Worm (Caenorhabditis elegans) whole organism, L1 larva: ENCODE results near the gene srt-63.

Source experiments
- Y116A8C.19 ChIP-seq: sonication (generic microtip); optimal IDR thresholded peaks from 2 replicates; lab custom pipeline; 2016; ENCODE audit warnings: missing compliant biosample characterization, missing genetic modification characterization, borderline replicate concordance
- aly-2 ChIP-seq: fragments of 150-350 bp; optimal IDR thresholded peaks from 2 replicates; lab custom pipeline; 2014; ENCODE audit warnings: missing biosample characterization, missing genetic modification characterization
- ama-1 ChIP-seq: fragments of 150-350 bp; optimal IDR thresholded peaks from 2 replicates; lab custom pipeline; 2014
- ceh-63 ChIP-seq: fragments of 200-800 bp; sonication (Bioruptor generic); optimal IDR thresholded peaks from 2 replicates; lab custom pipeline; 2018; ENCODE audit warnings: mild to moderate bottlenecking, missing genetic modification characterization, missing compliant biosample characterization
- ceh-8 ChIP-seq: fragments of 200-800 bp; sonication (Bioruptor generic); optimal IDR thresholded peaks from 2 replicates; lab custom pipeline; 2018; ENCODE audit warnings: mild to moderate bottlenecking, missing genetic modification characterization, moderate library complexity, missing compliant biosample characterization
- ceh-88 ChIP-seq: fragments of 200-800 bp; sonication (Bioruptor generic); IDR thresholded peaks from 2 replicates; pipeline ENCODE4 v1.3.6; 2022; ENCODE audit warnings: missing genetic modification characterization, missing compliant biosample characterization
- dsc-1 ChIP-seq: sonication (generic microtip); optimal IDR thresholded peaks from 2 replicates; lab custom pipeline; 2016; ENCODE audit warnings: mild to moderate bottlenecking, missing genetic modification characterization, missing compliant biosample characterization
- efl-3 ChIP-seq: fragments of 200-800 bp; sonication (Bioruptor generic); optimal IDR thresholded peaks from 2 replicates; lab custom pipeline; 2018; ENCODE audit warnings: mild to moderate bottlenecking, missing genetic modification characterization, missing compliant biosample characterization
- egl-27 ChIP-seq, 2 experiments: fragments of 150-350 bp in 1 of 2; sonication (generic microtip); optimal IDR thresholded peaks; 3 replicates each; lab custom pipeline; 2017 to 2018; ENCODE audit warnings: missing biosample characterization in 2 of 2, missing genetic modification characterization in 2 of 2, missing genetic modification reagents in 2 of 2
- elt-3 ChIP-seq, 6 experiments: fragments of 150-350 bp in 1 of 6; sonication (generic microtip); optimal IDR thresholded peaks; 2 replicates each; lab custom pipeline; 2017 to 2018; ENCODE audit warnings: missing biosample characterization in 6 of 6, missing genetic modification characterization in 6 of 6, inconsistent platforms in 1 of 6
- ets-5 ChIP-seq: fragments of 200-800 bp; sonication (Bioruptor generic); IDR thresholded peaks from 2 replicates; pipeline ENCODE4 v1.3.6; 2022; ENCODE audit warnings: missing genetic modification characterization, missing compliant biosample characterization
- fkh-4 ChIP-seq: sonication (generic microtip); optimal IDR thresholded peaks from 2 replicates; lab custom pipeline; 2016; ENCODE audit warnings: missing compliant biosample characterization, missing genetic modification characterization, borderline replicate concordance
- fos-1 ChIP-seq: fragments of 150-350 bp; optimal IDR thresholded peaks from 2 replicates; lab custom pipeline; 2014; ENCODE audit warnings: missing biosample characterization, missing genetic modification characterization
- hlh-4 ChIP-seq: sonication (generic microtip); optimal IDR thresholded peaks from 2 replicates; lab custom pipeline; 2016; ENCODE audit warnings: mild to moderate bottlenecking, missing genetic modification characterization, missing compliant biosample characterization
- isw-1 ChIP-seq: fragments of 200-800 bp; sonication (Bioruptor generic); IDR thresholded peaks from 2 replicates; pipeline ENCODE4 v1.3.6; 2022; ENCODE audit warnings: missing genetic modification characterization, missing compliant biosample characterization
- lin-13 ChIP-seq: fragments of 150-350 bp; optimal IDR thresholded peaks from 2 replicates; lab custom pipeline; 2014; ENCODE audit warnings: missing biosample characterization, missing genetic modification reagents, missing genetic modification characterization
- lin-14 ChIP-seq: fragments of 200-800 bp; sonication (Bioruptor generic); optimal IDR thresholded peaks from 2 replicates; lab custom pipeline; 2018; ENCODE audit warnings: mild to moderate bottlenecking, missing genetic modification characterization, moderate library complexity, missing compliant biosample characterization
- lin-15B ChIP-seq: fragments of 150-350 bp; sonication (generic microtip); optimal IDR thresholded peaks from 3 replicates; lab custom pipeline; 2014; ENCODE audit warnings: missing biosample characterization, missing genetic modification characterization
- lin-35 ChIP-seq, 2 experiments: fragments of 150-350 bp; optimal IDR thresholded peaks; 2 replicates each; lab custom pipeline; 2014; ENCODE audit warnings: missing biosample characterization in 2 of 2, missing genetic modification characterization in 2 of 2, missing genetic modification reagents in 2 of 2
- lin-39 ChIP-seq: fragments of 150-350 bp; optimal IDR thresholded peaks from 2 replicates; lab custom pipeline; 2014; ENCODE audit warnings: missing biosample characterization, missing genetic modification reagents, missing genetic modification characterization
- lir-3 ChIP-seq: sonication (generic microtip); optimal IDR thresholded peaks from 2 replicates; lab custom pipeline; 2016; ENCODE audit warnings: mild to moderate bottlenecking, missing genetic modification characterization, moderate library complexity, missing compliant biosample characterization; ENCODE audit not compliant: poor library complexity
- mdl-1 ChIP-seq, 2 experiments: fragments of 150-350 bp; optimal IDR thresholded peaks; 2 replicates each; lab custom pipeline; 2014 to 2017; ENCODE audit warnings: missing biosample characterization in 2 of 2, missing genetic modification characterization in 2 of 2, inconsistent platforms in 1 of 2
- mep-1 ChIP-seq: fragments of 150-350 bp; optimal IDR thresholded peaks from 2 replicates; lab custom pipeline; 2014; ENCODE audit warnings: missing biosample characterization, missing genetic modification characterization
- nhr-11 ChIP-seq: fragments of 150-350 bp; optimal IDR thresholded peaks from 2 replicates; lab custom pipeline; 2014; ENCODE audit warnings: missing biosample characterization, missing genetic modification characterization
- nhr-12 ChIP-seq: sonication (generic microtip); optimal IDR thresholded peaks from 2 replicates; lab custom pipeline; 2017; ENCODE audit warnings: missing biosample characterization, missing genetic modification characterization
- nhr-19 ChIP-seq: fragments of 200-800 bp; sonication (Bioruptor generic); conservative IDR thresholded peaks from 2 replicates; pipeline ENCODE4 v1.3.6; 2022; ENCODE audit warnings: missing genetic modification characterization, missing compliant biosample characterization
- nhr-20 ChIP-seq: sonication (generic microtip); optimal IDR thresholded peaks from 2 replicates; lab custom pipeline; 2016; ENCODE audit warnings: mild to moderate bottlenecking, missing genetic modification characterization, missing compliant biosample characterization
- nhr-237 ChIP-seq: fragments of 150-350 bp; optimal IDR thresholded peaks from 2 replicates; lab custom pipeline; 2014; ENCODE audit warnings: missing biosample characterization, missing genetic modification characterization
- nhr-47 ChIP-seq: sonication (generic microtip); optimal IDR thresholded peaks from 2 replicates; lab custom pipeline; 2016; ENCODE audit warnings: mild to moderate bottlenecking, missing genetic modification characterization, moderate library complexity, missing compliant biosample characterization
- nhr-71 ChIP-seq: sonication (generic microtip); optimal IDR thresholded peaks from 2 replicates; lab custom pipeline; 2016; ENCODE audit warnings: mild to moderate bottlenecking, missing genetic modification characterization, moderate library complexity, missing compliant biosample characterization
- nhr-76 ChIP-seq: sonication (generic microtip); optimal IDR thresholded peaks from 2 replicates; lab custom pipeline; 2017; ENCODE audit warnings: missing biosample characterization, missing genetic modification characterization
- nhr-84 ChIP-seq: sonication (generic microtip); optimal IDR thresholded peaks from 2 replicates; lab custom pipeline; 2017; ENCODE audit warnings: missing biosample characterization, missing genetic modification characterization
- pag-3 ChIP-seq: sonication (generic microtip); optimal IDR thresholded peaks from 2 replicates; lab custom pipeline; 2017; ENCODE audit warnings: missing genetic modification characterization, mild to moderate bottlenecking, missing compliant biosample characterization, antibody characterized with exemption, borderline replicate concordance; ENCODE audit not compliant: insufficient read depth
- pax-3 ChIP-seq: fragments of 200-800 bp; sonication (Bioruptor generic); optimal IDR thresholded peaks from 2 replicates; lab custom pipeline; 2018; ENCODE audit warnings: mild to moderate bottlenecking, missing genetic modification characterization, moderate library complexity, missing compliant biosample characterization
- rnt-1 ChIP-seq: sonication (generic microtip); optimal IDR thresholded peaks from 2 replicates; lab custom pipeline; 2016; ENCODE audit warnings: mild to moderate bottlenecking, missing genetic modification characterization, moderate library complexity, missing compliant biosample characterization
- snu-23 ChIP-seq: sonication (generic microtip); optimal IDR thresholded peaks from 2 replicates; lab custom pipeline; 2016; ENCODE audit warnings: missing genetic modification characterization, missing compliant biosample characterization
- sup-37 ChIP-seq: fragments of 200-800 bp; sonication (Bioruptor generic); optimal IDR thresholded peaks from 2 replicates; lab custom pipeline; 2018; ENCODE audit warnings: mild to moderate bottlenecking, missing genetic modification characterization, missing compliant biosample characterization
- swsn-7 ChIP-seq: sonication (generic microtip); optimal IDR thresholded peaks from 2 replicates; lab custom pipeline; 2016; ENCODE audit warnings: missing genetic modification characterization, missing compliant biosample characterization
- unc-62 ChIP-seq: fragments of 150-350 bp; optimal IDR thresholded peaks from 2 replicates; lab custom pipeline; 2014; ENCODE audit warnings: missing biosample characterization, missing genetic modification reagents, missing genetic modification characterization
- xbp-1 ChIP-seq: sonication (generic microtip); optimal IDR thresholded peaks from 2 replicates; lab custom pipeline; 2016; ENCODE audit warnings: missing genetic modification characterization, missing compliant biosample characterization
- zag-1 ChIP-seq: fragments of 150-350 bp; optimal IDR thresholded peaks from 2 replicates; lab custom pipeline; 2014; ENCODE audit warnings: missing biosample characterization, missing genetic modification characterization
- zip-4 ChIP-seq: fragments of 200-800 bp; sonication (Bioruptor generic); optimal IDR thresholded peaks from 2 replicates; lab custom pipeline; 2018; ENCODE audit warnings: mild to moderate bottlenecking, missing genetic modification characterization, moderate library complexity, missing compliant biosample characterization

Gene srt-63

ce11 chrV:3278101-3278639, 22.2 kb upstream of the srt-63 start, which contains the start of gene fbxa-64 (continued):
- TF ChIP-seq lin-35 (GFP tag; optimal IDR thresholded peaks at IDR 0.05; lab: Kevin White, UChicago) (peak; percentile 27 to 46), nhr-47 (peak; percentile 21), ets-5 (GFP tag; lab: Robert Waterston, UW) (no peak), unc-62 (GFP tag; lab: Kevin White, UChicago) (no peak), fkh-4 (tag; lab: Kevin White, UChicago) (no peak), ceh-63 (GFP tag; lab: Kevin White, UChicago) (no peak)

- no peak for TF ChIP-seq mdl-1 (tag; optimal IDR thresholded peaks at IDR 0.05; lab: Kevin White, UChicago)
- TF ChIP-seq lir-3 (tag; lab: Kevin White, UChicago), result no peak
- TF ChIP-seq hlh-4, result no peak
- no peak for TF ChIP-seq aly-2
- TF ChIP-seq fos-1 (tag; lab: Kevin White, UChicago), result no peak
- peak; percentile 29 for TF ChIP-seq nhr-20
- no peak for TF ChIP-seq nhr-76 (tag; lab: Kevin White, UChicago)
- no peak for TF ChIP-seq ets-5 (GFP tag; lab: Robert Waterston, UW)
- TF ChIP-seq snu-23, result no peak
- TF ChIP-seq nhr-12 (tag; lab: Kevin White, UChicago), result no peak
- no peak for TF ChIP-seq sup-37 (GFP tag; lab: Kevin White, UChicago)
- TF ChIP-seq elt-3 (tag; optimal IDR thresholded peaks at IDR 0.05; lab: Kevin White, UChicago), result no peak
- TF ChIP-seq zag-1 (tag; lab: Kevin White, UChicago), result no peak
- TF ChIP-seq rnt-1, result peak; percentile 49
- no peak for TF ChIP-seq ceh-63 (GFP tag; lab: Kevin White, UChicago)
- TF ChIP-seq nhr-237 (tag; lab: Kevin White, UChicago), result no peak
- no peak for TF ChIP-seq xbp-1 (tag; lab: Kevin White, UChicago)
- peak; percentile 71 for TF ChIP-seq nhr-71 (tag; lab: Kevin White, UChicago)
- TF ChIP-seq nhr-19 (GFP tag; lab: Robert Waterston, UW), result peak; percentile 33; the same call in 1 of the 2 replicates
- TF ChIP-seq egl-27 (tag; optimal IDR thresholded peaks at IDR 0.05; lab: Kevin White, UChicago), result no peak
- TF ChIP-seq dsc-1 (tag; lab: Kevin White, UChicago), result no peak
- peak; percentile 75 for TF ChIP-seq lin-14 (GFP tag; lab: Kevin White, UChicago)
- no peak for TF ChIP-seq nhr-84 (tag; lab: Kevin White, UChicago)
- TF ChIP-seq efl-3 (GFP tag; lab: Kevin White, UChicago), result no peak
- TF ChIP-seq lin-39 (tag; lab: Kevin White, UChicago), result no peak
- no peak for TF ChIP-seq nhr-11 (tag; lab: Kevin White, UChicago)
Measured at ce11 chrV:3276184-3276583, 20.2 kb upstream of the srt-63 start.

ce11 chrV:3275033-3275432, 19.1 kb upstream of the srt-63 start, which contains the start of gene T28A11.3:
TSS of gene T28A11.3 (plus strand) at chrV:3275333.
- no peak for TF ChIP-seq ceh-8 (GFP tag; lab: Kevin White, UChicago)
- TF ChIP-seq efl-3 (GFP tag; lab: Kevin White, UChicago), result no peak
- TF ChIP-seq isw-1 (GFP tag; lab: Robert Waterston, UW), result no peak
- TF ChIP-seq lin-13, result no peak
- no peak for TF ChIP-seq ama-1 (lab: Kevin White, UChicago)
- no peak for TF ChIP-seq lin-14 (GFP tag; lab: Kevin White, UChicago)
- TF ChIP-seq Y116A8C.19 (tag; lab: Kevin White, UChicago), result no peak
- TF ChIP-seq mdl-1 (tag; optimal IDR thresholded peaks at IDR 0.05; lab: Kevin White, UChicago), result no peak
- no peak for TF ChIP-seq hlh-4
- TF ChIP-seq nhr-12 (tag; lab: Kevin White, UChicago), result no peak
- no peak for TF ChIP-seq lin-15B
- TF ChIP-seq mep-1 (tag; lab: Kevin White, UChicago), result no peak
- TF ChIP-seq ceh-88 (GFP tag; lab: Robert Waterston, UW), result no peak
- no peak for TF ChIP-seq swsn-7 (tag; lab: Kevin White, UChicago)
- no peak for TF ChIP-seq zip-4
- TF ChIP-seq pax-3 (tag; lab: Kevin White, UChicago), result no peak
- TF ChIP-seq pag-3, result no peak
- TF ChIP-seq, all 84 proteins: peak for 0
